Worm (Caenorhabditis elegans): Measurements from ENCODE around the gene C53A3.3.

C53A3.3 gene

ce11 chrV:5780713-5781360, 24.5 kb downstream of the C53A3.3 start, which contains the start of gene F44E7.5 (continued):
- no peak for TF ChIP-seq sem-4 (tag; optimal IDR thresholded peaks at IDR 0.05)

DNA sequence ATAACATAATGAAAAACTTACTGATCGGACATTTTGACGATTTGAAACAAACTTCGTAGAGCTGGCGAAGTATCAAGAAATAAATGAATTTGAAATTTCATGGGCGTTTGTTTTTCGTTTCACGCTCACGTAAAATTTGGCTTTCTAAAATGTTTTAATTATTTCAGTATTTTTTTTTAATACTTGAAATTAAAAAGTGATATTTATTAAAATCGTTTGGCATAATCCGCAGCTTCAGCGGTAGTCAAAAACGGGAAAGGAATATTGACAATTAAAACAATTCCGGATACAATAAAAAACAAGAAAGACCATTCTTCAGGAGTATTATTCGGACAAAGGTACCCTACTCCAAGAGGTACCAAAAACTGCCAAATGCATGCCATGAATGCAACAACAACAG, 26.4 kb downstream of the C53A3.3 start, which contains the start of gene fbxa-183:
Gene fbxa-183 (minus strand): TSS at position 101 of the 400 bp plus-strand sequence.
- TF ChIP-seq fos-1 (tag; optimal IDR thresholded peaks at IDR 0.05) (no peak), nhr-12 (tag; optimal IDR thresholded peaks at IDR 0.05) (no peak), nhr-25 (tag; optimal IDR thresholded peaks at IDR 0.05) (no peak), F13H6.1 (tag; optimal IDR thresholded peaks at IDR 0.05) (no peak), snpc-4 (tag; optimal IDR thresholded peaks at IDR 0.05) (no peak), mbf-1 (tag; optimal IDR thresholded peaks at IDR 0.05) (no peak), sma-3 (GFP tag; optimal IDR thresholded peaks at IDR 0.05) (no peak), nhr-21 (tag; optimal IDR thresholded peaks at IDR 0.05) (no peak), elt-3 (tag; optimal IDR thresholded peaks at IDR 0.05) (no peak), ZK546.5 (tag; optimal IDR thresholded peaks at IDR 0.05) (no peak), aly-2 (tag; optimal IDR thresholded peaks at IDR 0.05) (no peak), C34F6.9 (tag; optimal IDR thresholded peaks at IDR 0.05) (no peak), crh-2 (tag; optimal IDR thresholded peaks at IDR 0.05) (no peak), nhr-129 (tag; optimal IDR thresholded peaks at IDR 0.05) (no peak), lsy-2 (tag; optimal IDR thresholded peaks at IDR 0.05) (no peak), Y55F3AM.14 (GFP tag; optimal IDR thresholded peaks at IDR 0.05) (no peak), gmeb-1 (tag; optimal IDR thresholded peaks at IDR 0.05) (no peak), dmd-4 (tag; optimal IDR thresholded peaks at IDR 0.05) (no peak)

DNA sequence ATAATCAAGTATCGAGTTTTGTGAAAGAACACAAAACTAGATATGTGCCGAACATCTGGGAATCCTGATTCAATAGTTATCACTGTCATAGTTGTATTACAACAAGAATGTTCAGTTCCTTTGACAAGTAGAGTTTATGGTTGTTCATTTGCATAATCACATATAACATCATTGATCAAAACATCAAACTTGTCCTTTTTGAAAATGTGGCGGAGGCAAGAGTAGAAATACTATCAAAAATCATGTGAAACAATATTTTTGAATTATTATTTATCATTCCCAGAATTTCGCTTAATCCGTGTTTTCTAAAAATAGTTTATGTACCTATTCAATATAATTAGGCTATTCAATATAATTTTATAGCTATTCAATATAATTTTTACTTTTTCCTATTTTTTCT, 29.1 kb downstream of the C53A3.3 start, which contains the start of gene F44E7.7:
Gene F44E7.7 (minus strand): TSS at position 101 of the 400 bp plus-strand sequence.
- TF ChIP-seq dmd-4 (tag; optimal IDR thresholded peaks at IDR 0.05) (no peak), nhr-12 (tag; optimal IDR thresholded peaks at IDR 0.05) (no peak), skn-1 (tag; optimal IDR thresholded peaks at IDR 0.05) (no peak), R02D3.7 (tag; optimal IDR thresholded peaks at IDR 0.05) (no peak), crh-2 (tag; optimal IDR thresholded peaks at IDR 0.05) (no peak), F13H6.1 (tag; optimal IDR thresholded peaks at IDR 0.05) (no peak), nhr-6 (tag; optimal IDR thresholded peaks at IDR 0.05) (no peak), elt-3 (tag; optimal IDR thresholded peaks at IDR 0.05) (no peak), nhr-129 (tag; optimal IDR thresholded peaks at IDR 0.05) (no peak), egl-27 (tag; optimal IDR thresholded peaks at IDR 0.05) (no peak), C34F6.9 (tag; optimal IDR thresholded peaks at IDR 0.05) (no peak), alr-1 (tag; optimal IDR thresholded peaks at IDR 0.05) (no peak), lin-13 (GFP tag; optimal IDR thresholded peaks at IDR 0.05) (no peak)

- TF ChIP-seq sma-9 (GFP tag; optimal IDR thresholded peaks at IDR 0.05) (peak; percentile 20), sma-9 (tag; optimal IDR thresholded peaks at IDR 0.05) (no peak), fos-1 (tag; optimal IDR thresholded peaks at IDR 0.05) (peak; percentile 18), lsy-2 (tag; optimal IDR thresholded peaks at IDR 0.05) (peak in 1 of 2 experiments; percentile 10), ztf-4 (tag; optimal IDR thresholded peaks at IDR 0.05) (no peak)
Measured at ce11 chrV:5788650-5789049, 32.4 kb downstream of the C53A3.3 start.

- TF ChIP-seq sma-3 (GFP tag; optimal IDR thresholded peaks at IDR 0.05) (peak; percentile 90), R02D3.7 (tag; optimal IDR thresholded peaks at IDR 0.05) (peak; percentile 7), lin-11 (tag; optimal IDR thresholded peaks at IDR 0.05) (peak; percentile 57), blmp-1 (tag; optimal IDR thresholded peaks at IDR 0.05; ENCODE audit: insufficient read depth) (peak; percentile 7), elt-1 (tag; optimal IDR thresholded peaks at IDR 0.05) (no peak), nhr-6 (tag; optimal IDR thresholded peaks at IDR 0.05) (peak; percentile 18), snpc-4 (tag; optimal IDR thresholded peaks at IDR 0.05) (peak; percentile 30), F13H6.1 (tag; optimal IDR thresholded peaks at IDR 0.05) (peak; percentile 85), mab-5 (tag; optimal IDR thresholded peaks at IDR 0.05) (peak; percentile 83), unc-55 (GFP tag; optimal IDR thresholded peaks at IDR 0.05) (peak; percentile 90), gmeb-1 (tag; optimal IDR thresholded peaks at IDR 0.05) (peak; percentile 86), lsy-2 (tag; optimal IDR thresholded peaks at IDR 0.05) (peak; percentile 73 to 91), sem-4 (tag; optimal IDR thresholded peaks at IDR 0.05) (peak; percentile 64), ztf-11 (tag; optimal IDR thresholded peaks at IDR 0.05) (peak; percentile 16), ZK546.5 (tag; optimal IDR thresholded peaks at IDR 0.05) (no peak), nhr-21 (tag; optimal IDR thresholded peaks at IDR 0.05) (peak; percentile 58), alr-1 (tag; optimal IDR thresholded peaks at IDR 0.05) (no peak), nhr-129 (tag; optimal IDR thresholded peaks at IDR 0.05) (peak; percentile 87), crh-2 (tag; optimal IDR thresholded peaks at IDR 0.05) (peak; percentile 69), ceh-16 (tag; optimal IDR thresholded peaks at IDR 0.05) (no peak), nhr-77 (tag; optimal IDR thresholded peaks at IDR 0.05) (peak; percentile 16), unc-62 (GFP tag; optimal IDR thresholded peaks at IDR 0.05) (no peak), ztf-4 (tag; optimal IDR thresholded peaks at IDR 0.05) (no peak), C34F6.9 (tag; optimal IDR thresholded peaks at IDR 0.05) (peak; percentile 87), zag-1 (tag; optimal IDR thresholded peaks at IDR 0.05) (peak; percentile 33), ceh-82 (tag; optimal IDR thresholded peaks at IDR 0.05) (peak; percentile 63), nhr-25 (tag; optimal IDR thresholded peaks at IDR 0.05) (peak; percentile 70), lin-13 (GFP tag; optimal IDR thresholded peaks at IDR 0.05) (peak; percentile 86), Y55F3AM.14 (GFP tag; optimal IDR thresholded peaks at IDR 0.05) (peak; percentile 44), elt-3 (tag; optimal IDR thresholded peaks at IDR 0.05) (no peak)
Measured at ce11 chrV:5790497-5791280, 34.4 kb downstream of the C53A3.3 start, which contains the start of the genes nhr-142 and F44E7.9. TSS of gene nhr-142 (minus strand) at chrV:5790553. TSS of gene F44E7.9 (plus strand) at chrV:5791230.

Measured in whole organism, L2 larva.